Fruit fly (Drosophila melanogaster): ENCODE results near the gene cmet.

cmet gene

DNA sequence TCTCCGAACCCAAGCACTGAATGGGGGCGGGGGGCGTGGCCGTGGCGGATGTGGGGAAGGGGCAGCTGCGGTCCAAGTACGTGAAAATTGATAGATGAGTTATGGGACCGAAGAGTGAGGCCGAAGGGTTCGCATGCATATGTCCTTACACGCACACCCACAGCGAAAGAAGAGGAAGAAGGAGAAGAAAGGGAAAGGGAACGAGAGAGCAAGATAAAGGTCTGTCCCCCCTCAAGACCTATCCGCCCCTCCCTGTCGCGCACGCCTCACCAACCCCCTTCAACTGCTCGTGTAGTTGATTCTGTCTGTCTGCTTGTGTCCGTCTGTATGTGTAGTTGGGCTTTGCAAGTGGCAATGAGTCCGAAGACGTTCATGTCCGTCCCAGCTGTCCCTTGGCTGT lies 19.4 kb downstream of the cmet start:
- no peak for TF ChIP-seq CG17801 (GFP tag; optimal IDR thresholded peaks at IDR 0.05; ENCODE audit: partially characterized antibody)

DNA sequence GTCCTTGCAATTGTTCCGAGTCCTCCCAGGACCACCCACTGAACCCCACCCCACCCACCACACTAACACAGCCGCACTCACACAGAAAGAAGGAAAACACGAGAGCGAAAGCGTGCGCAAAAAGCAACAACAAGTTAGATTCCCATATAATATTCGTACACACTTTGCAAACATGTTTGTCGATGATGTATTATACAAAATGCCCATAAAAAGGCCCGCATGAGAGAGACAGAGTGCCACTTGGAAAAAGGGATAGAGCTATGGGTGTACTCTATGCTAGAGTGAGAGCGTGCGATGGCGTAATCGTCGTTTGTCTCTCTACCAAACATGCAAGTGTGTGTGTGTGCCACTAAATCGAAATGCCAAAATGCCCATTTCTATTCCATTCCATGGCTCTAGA lies 21.1 kb downstream of the cmet start:
- TF ChIP-seq CG17801 (GFP tag; optimal IDR thresholded peaks at IDR 0.05; ENCODE audit: partially characterized antibody), result no peak

DNA sequence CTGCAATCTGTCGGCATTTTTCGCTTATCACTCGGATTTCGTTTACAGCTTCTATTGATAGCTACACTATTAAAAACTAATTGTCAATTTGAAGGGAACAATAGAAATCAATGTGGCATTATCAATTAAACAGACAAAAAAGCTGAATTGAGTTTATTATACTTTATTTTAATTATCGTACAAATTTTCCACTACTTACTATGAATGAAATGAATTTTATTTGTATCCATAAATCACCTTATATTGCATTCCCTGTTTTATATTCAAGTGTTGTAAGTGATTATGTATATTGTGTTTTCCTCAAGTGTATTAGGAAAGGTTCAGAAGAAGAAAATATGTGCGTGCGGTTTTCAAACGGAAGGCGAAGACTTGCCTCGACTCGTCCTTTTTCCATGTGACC lies 24.9 kb downstream of the cmet start:
- TF ChIP-seq CG17801 (GFP tag; optimal IDR thresholded peaks at IDR 0.05; ENCODE audit: partially characterized antibody), result no peak

DNA sequence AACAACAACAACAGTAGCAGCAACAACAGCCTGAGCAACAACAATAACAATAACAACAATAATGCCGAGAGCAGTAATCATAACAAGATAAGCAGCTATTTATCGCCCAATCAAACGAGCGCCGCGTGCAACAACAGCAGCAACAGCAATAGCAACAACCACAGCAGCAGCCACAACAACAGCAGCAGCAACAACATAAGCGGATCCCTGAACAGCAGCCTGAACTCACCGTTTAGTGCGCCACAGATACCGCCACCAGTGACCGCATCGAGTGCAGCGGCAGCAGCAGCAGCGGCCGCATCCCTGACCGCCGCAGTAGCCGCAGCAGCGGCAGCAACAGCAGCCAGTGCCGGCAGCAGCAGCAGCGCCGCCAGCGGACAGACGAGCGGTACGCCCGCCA lies 32.4 kb downstream of the cmet start:
- TF ChIP-seq CG17801 (GFP tag; optimal IDR thresholded peaks at IDR 0.05; ENCODE audit: partially characterized antibody), result no peak

DNA sequence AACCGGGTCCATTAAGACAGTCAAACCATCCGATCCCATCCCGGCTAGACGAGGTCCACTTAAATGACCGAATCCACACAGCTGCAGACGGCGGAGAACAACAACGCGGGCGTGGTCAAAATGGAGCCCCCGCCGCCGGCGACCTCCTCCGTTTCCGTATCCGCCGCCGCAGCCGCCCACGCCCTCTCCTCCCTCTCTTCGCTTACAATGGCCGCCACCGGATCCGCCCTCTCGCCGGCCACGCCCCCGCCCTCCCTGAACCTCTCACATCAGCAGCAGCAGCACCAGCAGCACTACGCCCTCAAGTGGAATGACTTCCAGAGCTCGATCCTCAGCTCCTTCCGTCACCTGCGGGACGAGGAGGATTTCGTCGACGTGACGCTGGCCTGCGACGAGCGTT lies 33.3 kb downstream of the cmet start:
- TF ChIP-seq CG17801 (GFP tag; optimal IDR thresholded peaks at IDR 0.05; ENCODE audit: partially characterized antibody), result no peak

DNA sequence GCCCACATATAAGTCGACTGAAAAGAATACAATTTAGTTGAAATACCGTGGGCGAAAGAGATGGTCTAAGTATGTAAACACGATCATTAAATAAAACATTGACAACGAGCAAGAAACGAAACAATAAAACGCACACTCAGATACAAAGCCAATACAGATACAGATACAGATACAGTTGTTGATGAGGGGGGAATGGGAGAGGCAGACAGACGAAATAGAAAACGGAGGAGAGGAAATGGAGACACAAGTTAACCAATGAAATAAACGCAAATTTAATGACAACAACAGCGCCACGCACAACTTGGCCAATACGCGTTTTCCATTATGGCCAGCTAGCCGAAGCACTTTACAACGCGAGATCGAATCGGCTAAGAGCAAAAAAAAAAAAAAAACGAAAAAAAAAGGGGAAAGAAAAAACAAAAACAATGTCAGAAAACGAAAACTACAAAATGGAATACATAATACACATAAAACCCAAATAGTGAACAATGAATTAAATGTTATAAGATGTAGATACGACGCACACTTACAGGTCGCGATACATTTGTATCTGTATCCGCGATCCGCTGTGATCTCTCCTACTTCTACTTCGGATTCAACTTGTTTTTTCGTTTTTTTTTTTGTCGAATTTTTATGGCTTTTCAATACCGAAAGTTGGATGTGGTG lies 39.8 kb downstream of the cmet start:
- no peak for TF ChIP-seq CG17801 (GFP tag; optimal IDR thresholded peaks at IDR 0.05; ENCODE audit: partially characterized antibody)

DNA sequence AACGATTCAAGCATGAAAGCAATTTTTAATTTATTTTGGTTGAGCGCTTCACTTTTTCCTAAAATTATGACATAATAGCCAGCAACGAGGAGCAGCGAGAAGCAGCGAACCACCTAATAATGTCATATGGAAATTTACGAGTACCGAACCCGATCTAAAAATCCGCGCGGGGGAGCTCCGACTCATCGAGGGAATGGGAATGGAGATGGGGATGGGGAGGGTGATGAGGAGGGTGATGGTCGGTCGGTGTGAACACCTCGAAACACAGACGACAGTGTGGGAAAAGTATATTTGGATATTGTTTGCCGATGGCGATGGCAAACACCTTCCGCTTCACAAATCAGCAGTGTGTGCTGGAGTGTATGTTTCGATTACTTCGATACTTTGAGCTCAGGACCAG lies 40.8 kb downstream of the cmet start:
- no peak for TF ChIP-seq CG17801 (GFP tag; optimal IDR thresholded peaks at IDR 0.05; ENCODE audit: partially characterized antibody)

DNA sequence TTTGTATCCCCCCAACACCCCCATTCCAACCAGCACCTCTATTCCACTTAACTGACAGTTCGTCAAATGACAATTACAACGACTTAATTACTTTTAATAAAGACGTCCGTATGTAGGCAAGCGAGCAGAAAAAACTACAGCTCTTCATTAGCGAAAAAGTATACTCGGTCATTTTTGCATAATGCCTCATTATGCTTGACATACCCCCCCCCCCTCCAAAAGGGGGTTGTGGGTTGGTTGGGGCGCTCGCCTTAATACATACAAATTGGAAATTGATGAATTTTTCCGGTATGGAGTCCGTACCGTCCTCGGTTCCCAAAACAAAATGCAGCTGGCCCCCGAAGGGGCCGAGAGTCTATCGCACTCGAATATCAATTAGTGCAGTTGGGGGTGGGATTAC lies 41.5 kb downstream of the cmet start:
- no peak for TF ChIP-seq CG17801 (GFP tag; optimal IDR thresholded peaks at IDR 0.05; ENCODE audit: partially characterized antibody)

DNA sequence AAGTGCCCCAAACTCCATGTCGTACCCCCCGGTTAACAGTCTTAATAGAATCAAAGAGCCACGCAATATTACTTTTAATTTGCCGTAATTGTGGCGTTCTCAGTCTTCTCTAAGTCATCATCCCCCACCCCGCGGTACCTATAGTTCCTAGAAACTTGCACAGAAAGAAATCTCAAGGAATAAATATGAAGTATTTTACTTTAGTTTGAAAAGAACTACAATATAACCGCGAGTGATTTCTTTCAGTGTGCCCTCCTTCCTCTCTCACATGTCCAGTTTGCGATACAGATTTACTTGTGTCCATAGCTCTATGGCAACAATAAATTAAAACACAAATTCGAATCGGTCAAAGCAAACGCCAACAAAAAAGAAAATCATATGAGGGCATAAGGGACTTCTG lies 42.8 kb downstream of the cmet start:
- no peak for TF ChIP-seq CG17801 (GFP tag; optimal IDR thresholded peaks at IDR 0.05; ENCODE audit: partially characterized antibody)

DNA sequence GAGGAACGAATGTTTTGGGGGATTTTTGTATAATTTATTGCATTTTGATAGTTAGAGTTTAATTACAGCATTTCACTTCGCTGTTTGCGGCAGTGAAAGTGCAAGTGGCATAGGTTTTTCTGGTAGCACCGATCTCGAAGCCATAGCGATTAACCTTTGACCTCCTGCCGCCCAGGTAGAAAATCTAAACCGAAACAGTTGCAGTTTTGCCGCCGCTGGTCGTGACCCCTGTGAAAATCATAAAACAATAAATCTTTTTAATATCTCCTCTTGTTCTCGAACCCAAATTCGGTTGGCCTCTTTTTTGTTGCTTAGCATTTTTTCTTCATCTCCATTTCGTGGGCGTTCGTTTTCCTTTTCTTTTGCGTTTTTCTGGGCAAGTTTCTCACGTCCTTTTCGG lies 44.4 kb downstream of the cmet start:
- no peak for TF ChIP-seq CG17801 (GFP tag; optimal IDR thresholded peaks at IDR 0.05; ENCODE audit: partially characterized antibody)

DNA sequence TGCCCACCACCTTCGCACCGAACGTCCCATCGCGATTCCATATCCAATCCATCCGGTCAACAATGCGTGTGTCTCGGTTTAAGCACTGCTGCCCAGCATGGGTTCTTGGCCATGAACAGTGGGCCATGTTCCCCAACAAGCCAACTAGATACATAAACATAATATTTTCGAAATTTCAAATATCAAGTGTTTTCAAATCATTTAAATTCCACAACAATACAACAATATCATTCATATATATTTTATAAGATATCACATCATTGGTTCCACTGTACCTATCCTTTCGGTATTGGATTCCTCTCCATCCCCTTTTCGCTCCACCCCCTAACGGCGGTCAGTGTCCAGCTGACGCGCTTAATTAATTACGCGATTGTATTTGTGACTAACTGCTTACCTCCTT lies 46.7 kb downstream of the cmet start:
- no peak for TF ChIP-seq CG17801 (GFP tag; optimal IDR thresholded peaks at IDR 0.05; ENCODE audit: partially characterized antibody)

DNA sequence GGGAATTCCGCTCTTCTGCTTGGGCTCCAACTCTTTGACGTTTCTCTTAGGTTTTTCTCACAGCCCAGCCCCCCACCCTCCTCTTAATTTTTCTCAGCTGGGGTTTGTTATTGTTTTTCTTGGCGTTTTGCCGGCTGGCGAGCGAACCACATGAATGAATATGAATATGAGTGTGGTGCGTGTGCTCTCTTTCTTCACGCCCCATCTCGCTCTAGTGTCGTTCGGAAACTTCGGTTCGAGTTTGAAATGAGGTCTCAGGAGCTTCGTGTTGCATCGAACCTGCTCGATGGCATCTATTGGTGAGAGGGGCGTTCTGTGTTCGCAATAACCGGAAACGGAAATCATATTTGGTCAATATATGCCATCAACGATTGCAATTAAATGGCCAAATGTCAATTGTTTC lies 47.5 kb downstream of the cmet start:
- no peak for TF ChIP-seq CG17801 (GFP tag; optimal IDR thresholded peaks at IDR 0.05; ENCODE audit: partially characterized antibody)

DNA sequence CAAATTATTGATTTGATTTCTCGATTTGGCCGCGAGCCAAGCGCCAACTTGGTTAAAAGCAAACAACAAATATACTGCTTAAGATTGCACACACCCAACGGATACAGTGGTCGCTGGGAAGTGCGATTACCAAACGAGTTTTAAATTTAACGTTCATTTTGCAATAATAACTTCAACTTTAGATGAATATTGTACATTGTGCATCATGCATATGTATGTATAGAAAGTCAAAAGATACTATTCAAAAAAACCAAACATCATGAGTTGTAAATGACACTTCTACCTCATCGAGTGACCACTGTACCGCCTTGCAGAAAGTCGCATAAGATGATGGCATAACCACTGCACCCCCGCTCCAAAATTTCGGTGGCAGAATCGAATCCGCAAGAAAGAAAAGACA lies 48.0 kb downstream of the cmet start:
- TF ChIP-seq CG17801 (GFP tag; optimal IDR thresholded peaks at IDR 0.05; ENCODE audit: partially characterized antibody), result no peak

DNA sequence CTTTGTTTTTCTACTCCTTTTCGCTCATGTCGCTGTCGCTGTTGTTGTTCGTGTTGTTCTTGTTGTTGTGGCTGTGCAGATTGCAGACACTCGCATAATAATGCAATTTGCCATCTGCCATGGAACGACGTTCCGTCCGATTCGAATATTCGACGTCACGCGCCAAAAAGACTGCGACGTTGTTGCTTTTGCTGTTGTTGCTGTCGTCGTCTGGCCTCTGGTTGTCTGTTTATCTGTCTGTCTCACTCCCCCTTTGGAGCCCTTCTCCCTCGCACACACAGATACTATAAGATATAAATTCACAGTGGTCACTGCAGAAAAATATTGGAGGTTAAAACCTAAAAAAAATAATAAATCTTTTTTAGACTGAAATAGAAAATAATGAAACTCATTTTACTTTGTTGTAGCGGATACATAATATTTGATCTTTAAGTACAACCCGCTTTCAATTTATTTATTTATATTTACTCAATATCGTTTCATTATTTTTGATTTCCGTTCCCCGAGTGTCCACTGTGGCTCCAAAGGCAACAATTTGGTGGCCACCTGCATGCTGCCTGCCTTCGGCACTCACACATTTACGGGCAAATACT lies 49.3 kb downstream of the cmet start:
- TF ChIP-seq CG17801 (GFP tag; optimal IDR thresholded peaks at IDR 0.05; ENCODE audit: partially characterized antibody), result peak; percentile 22

DNA sequence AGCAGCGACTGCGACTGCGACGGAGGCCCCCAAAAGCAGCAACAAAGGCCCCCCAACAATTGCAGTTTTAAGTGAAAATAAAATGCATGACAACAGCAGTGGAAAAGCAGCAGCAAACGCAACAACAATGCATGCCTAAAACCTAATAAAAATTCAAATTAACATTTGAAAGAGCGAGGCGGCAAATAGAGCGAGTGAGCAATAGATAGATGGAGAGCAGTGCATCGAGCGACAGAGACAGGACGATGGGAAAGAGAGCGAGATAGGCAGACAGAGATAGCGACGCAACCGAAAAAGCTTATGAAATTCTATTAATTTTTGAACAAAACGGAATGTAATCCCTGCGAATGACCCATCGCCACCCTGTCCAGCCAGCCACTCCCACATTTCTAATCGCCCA lies 49.9 kb downstream of the cmet start:
- no peak for TF ChIP-seq CG17801 (GFP tag; optimal IDR thresholded peaks at IDR 0.05; ENCODE audit: partially characterized antibody)

Measured in ovary, adult (tissue).